Worm (Caenorhabditis elegans) whole organism, young adult: ENCODE data around the gene clec-231.

Experiments
- B0035.1 ChIP-seq: sonication (generic microtip); optimal IDR thresholded peaks from 2 replicates; lab custom pipeline; 2016; ENCODE audit warnings: missing genetic modification characterization, mild to moderate bottlenecking, missing compliant biosample characterization, missing genotype, missing genetic modification reagents
- D2030.7 ChIP-seq: fragments of 200-800 bp; sonication (Bioruptor generic); IDR thresholded peaks from 2 replicates; pipeline ENCODE4 v1.3.6; 2022; ENCODE audit warnings: missing genetic modification reagents, missing genetic modification characterization, missing compliant biosample characterization
- F23B12.7 ChIP-seq: sonication (generic microtip); optimal IDR thresholded peaks from 2 replicates; lab custom pipeline; 2017; ENCODE audit warnings: missing genetic modification characterization, mild to moderate bottlenecking, missing compliant biosample characterization, antibody characterized with exemption, moderate library complexity; ENCODE audit not compliant: insufficient read depth
- F49E8.2 ChIP-seq: sonication (generic microtip); optimal IDR thresholded peaks from 3 replicates; lab custom pipeline; 2017; ENCODE audit warnings: missing genetic modification characterization, mild to moderate bottlenecking, missing compliant biosample characterization, antibody characterized with exemption, moderate library complexity; ENCODE audit not compliant: insufficient read depth
- K12H6.12 ChIP-seq: fragments of 200-800 bp; sonication (Bioruptor generic); optimal IDR thresholded peaks from 2 replicates; lab custom pipeline; 2018; ENCODE audit warnings: mild to moderate bottlenecking, missing genetic modification characterization, missing compliant biosample characterization
- Y53G8AR.9 ChIP-seq: fragments of 200-800 bp; sonication (Bioruptor generic); conservative IDR thresholded peaks from 2 replicates; pipeline ENCODE4 v1.3.6; 2022; ENCODE audit warnings: missing genetic modification reagents, missing genetic modification characterization, missing compliant biosample characterization
- Y56A3A.18 ChIP-seq: fragments of 200-800 bp; sonication (Bioruptor generic); IDR thresholded peaks from 2 replicates; pipeline ENCODE4 v1.3.6; 2022; ENCODE audit warnings: missing genetic modification reagents, missing genetic modification characterization, missing compliant biosample characterization
- ama-1 ChIP-seq, 3 experiments: fragments of 150-350 bp in 1 of 3; sonication (generic microtip) in 2 of 3; optimal IDR thresholded peaks; 2 replicates each; lab custom pipeline; 2014 to 2018; ENCODE audit warnings: missing biosample characterization in 2 of 3, missing genetic modification characterization in 2 of 3, missing genetic modification reagents in 2 of 3
- aptf-2 ChIP-seq: fragments of 200-800 bp; sonication (Bioruptor generic); conservative IDR thresholded peaks from 2 replicates; pipeline ENCODE4 v1.3.6; 2022; ENCODE audit warnings: missing genetic modification reagents, missing genetic modification characterization, missing compliant biosample characterization
- aptf-3 ChIP-seq: fragments of 200-800 bp; sonication (Bioruptor generic); IDR thresholded peaks from 2 replicates; pipeline ENCODE4 v1.3.6; 2022; ENCODE audit warnings: missing genetic modification characterization, missing compliant biosample characterization
- atf-7 ChIP-seq: sonication (generic microtip); optimal IDR thresholded peaks from 2 replicates; lab custom pipeline; 2017; ENCODE audit warnings: mild to moderate bottlenecking, missing genetic modification characterization, missing compliant biosample characterization
- athp-1 ChIP-seq: sonication (generic microtip); optimal IDR thresholded peaks from 2 replicates; lab custom pipeline; 2017; ENCODE audit warnings: mild to moderate bottlenecking, missing genetic modification characterization, missing compliant biosample characterization
- ccch-3 ChIP-seq: fragments of 200-800 bp; sonication (Bioruptor generic); optimal IDR thresholded peaks from 2 replicates; lab custom pipeline; 2018; ENCODE audit warnings: mild to moderate bottlenecking, missing genetic modification characterization, missing compliant biosample characterization
- cebp-1 ChIP-seq, 2 experiments: fragments of 200-800 bp in 1 of 2; sonication (Bioruptor generic) in 1 of 2; sonication (generic microtip) in 1 of 2; IDR thresholded peaks in 1 of 2; optimal IDR thresholded peaks in 1 of 2; 2 replicates each; pipeline versions ENCODE4 v1.3.6 to Lab custom; 2017 to 2022; ENCODE audit warnings: missing compliant biosample characterization in 2 of 2, missing genetic modification characterization in 2 of 2, mild to moderate bottlenecking in 1 of 2, missing genetic modification reagents in 1 of 2, moderate library complexity in 1 of 2
- ceh-100 ChIP-seq: fragments of 200-800 bp; sonication (Bioruptor generic); IDR thresholded peaks from 2 replicates; pipeline ENCODE4 v1.3.6; 2022; ENCODE audit warnings: missing genetic modification reagents, missing genetic modification characterization, missing compliant biosample characterization
- ceh-58 ChIP-seq: fragments of 200-800 bp; sonication (Bioruptor generic); IDR thresholded peaks from 2 replicates; pipeline ENCODE4 v1.3.6; 2022; ENCODE audit warnings: missing genetic modification characterization, missing compliant biosample characterization
- ceh-91 ChIP-seq: fragments of 200-800 bp; sonication (Bioruptor generic); IDR thresholded peaks from 2 replicates; pipeline ENCODE4 v1.3.6; 2022; ENCODE audit warnings: missing genetic modification reagents, missing genetic modification characterization, missing compliant biosample characterization
- dpff-1 ChIP-seq: sonication (generic microtip); optimal IDR thresholded peaks from 2 replicates; lab custom pipeline; 2017; ENCODE audit warnings: mild to moderate bottlenecking, missing genetic modification characterization, missing compliant biosample characterization
- dpl-1 ChIP-seq: fragments of 150-350 bp; optimal IDR thresholded peaks from 2 replicates; lab custom pipeline; 2014; ENCODE audit warnings: missing biosample characterization, missing genetic modification reagents, missing genetic modification characterization
- egl-44 ChIP-seq: fragments of 200-800 bp; sonication (Bioruptor generic); IDR thresholded peaks from 2 replicates; pipeline ENCODE4 v1.3.6; 2022; ENCODE audit warnings: missing genetic modification reagents, missing genetic modification characterization, missing compliant biosample characterization
- ekl-4 ChIP-seq: fragments of 200-800 bp; sonication (Bioruptor generic); IDR thresholded peaks from 2 replicates; pipeline ENCODE4 v1.3.6; 2022; ENCODE audit warnings: missing genetic modification reagents, missing genetic modification characterization, missing compliant biosample characterization
- fkh-3 ChIP-seq: sonication (generic microtip); optimal IDR thresholded peaks from 2 replicates; lab custom pipeline; 2016; ENCODE audit warnings: mild to moderate bottlenecking, missing genetic modification characterization, missing compliant biosample characterization
- hmg-20 ChIP-seq: fragments of 200-800 bp; sonication (Bioruptor generic); IDR thresholded peaks from 2 replicates; pipeline ENCODE4 v1.3.6; 2022; ENCODE audit warnings: missing genetic modification reagents, missing genetic modification characterization, missing compliant biosample characterization
- lag-1 ChIP-seq: fragments of 200-800 bp; sonication (Bioruptor generic); IDR thresholded peaks from 2 replicates; pipeline ENCODE4 v1.3.6; 2022; ENCODE audit warnings: missing genetic modification reagents, missing genetic modification characterization, missing compliant biosample characterization
- let-607 ChIP-seq, 2 experiments: fragments of 200-800 bp in 1 of 2; sonication (Bioruptor generic) in 1 of 2; sonication (generic microtip) in 1 of 2; optimal IDR thresholded peaks; 2 replicates each; lab custom pipeline; 2016 to 2018; ENCODE audit warnings: mild to moderate bottlenecking in 2 of 2, missing compliant biosample characterization in 2 of 2, missing genetic modification characterization in 2 of 2, moderate library complexity in 2 of 2, missing genotype in 1 of 2
- lin-40 ChIP-seq: sonication (generic microtip); optimal IDR thresholded peaks from 2 replicates; lab custom pipeline; 2016; ENCODE audit warnings: missing genetic modification characterization, mild to moderate bottlenecking, missing compliant biosample characterization, missing genotype, missing genetic modification reagents
- mxl-1 ChIP-seq: sonication (generic microtip); optimal IDR thresholded peaks from 2 replicates; lab custom pipeline; 2016; ENCODE audit warnings: missing genetic modification characterization, missing compliant biosample characterization
- nfya-1 ChIP-seq: sonication (generic microtip); optimal IDR thresholded peaks from 2 replicates; lab custom pipeline; 2017; ENCODE audit warnings: antibody characterized with exemption, missing compliant biosample characterization, missing genetic modification characterization, borderline replicate concordance; ENCODE audit not compliant: insufficient read depth
- nfya-2 ChIP-seq: fragments of 200-800 bp; sonication (Bioruptor generic); IDR thresholded peaks from 2 replicates; pipeline ENCODE4 v1.3.6; 2022; ENCODE audit warnings: missing genetic modification reagents, missing genetic modification characterization, missing compliant biosample characterization
- nhr-120 ChIP-seq: fragments of 200-800 bp; sonication (Bioruptor generic); IDR thresholded peaks from 2 replicates; pipeline ENCODE4 v1.3.6; 2022; ENCODE audit warnings: missing genetic modification characterization, missing compliant biosample characterization
- nhr-27 ChIP-seq: fragments of 200-800 bp; sonication (Bioruptor generic); optimal IDR thresholded peaks from 2 replicates; lab custom pipeline; 2018; ENCODE audit warnings: mild to moderate bottlenecking, missing genetic modification characterization, moderate library complexity, missing compliant biosample characterization
- nhr-80 ChIP-seq: sonication (generic microtip); optimal IDR thresholded peaks from 2 replicates; lab custom pipeline; 2016; ENCODE audit warnings: missing genetic modification characterization, missing compliant biosample characterization
- rcor-1 ChIP-seq: fragments of 200-800 bp; sonication (Bioruptor generic); IDR thresholded peaks from 2 replicates; pipeline ENCODE4 v1.3.6; 2022; ENCODE audit warnings: missing genetic modification reagents, missing genetic modification characterization, missing compliant biosample characterization
- rpc-1 ChIP-seq, 2 experiments: fragments of 150-350 bp in 1 of 2; sonication (generic microtip) in 1 of 2; optimal IDR thresholded peaks; 2 replicates each; lab custom pipeline; 2014 to 2018; ENCODE audit warnings: missing biosample characterization in 1 of 2, missing genetic modification characterization in 1 of 2, missing genetic modification reagents in 1 of 2, missing genotype in 1 of 2
- sea-2 ChIP-seq: fragments of 200-800 bp; sonication (Bioruptor generic); IDR thresholded peaks from 2 replicates; pipeline ENCODE4 v1.3.6; 2022; ENCODE audit warnings: missing genetic modification characterization, missing compliant biosample characterization
- snpc-1.3 ChIP-seq: sonication (generic microtip); optimal IDR thresholded peaks from 2 replicates; lab custom pipeline; 2017; ENCODE audit warnings: missing genetic modification characterization, mild to moderate bottlenecking, missing compliant biosample characterization, antibody characterized with exemption, moderate library complexity, missing genotype, missing genetic modification reagents; ENCODE audit not compliant: insufficient read depth
- unc-62 ChIP-seq: fragments of 150-350 bp; optimal IDR thresholded peaks from 2 replicates; lab custom pipeline; 2014; ENCODE audit warnings: missing biosample characterization, missing genetic modification reagents, missing genetic modification characterization
- ztf-18 ChIP-seq: sonication (generic microtip); optimal IDR thresholded peaks from 2 replicates; lab custom pipeline; 2016; ENCODE audit warnings: missing genotype, mild to moderate bottlenecking, missing genetic modification characterization, missing compliant biosample characterization

Gene clec-231

ce11 chrV:15379817-15380216, 29.3 kb upstream of the clec-231 start, which contains the start of gene srh-251 (continued):
- TF ChIP-seq lag-1 (GFP tag; lab: Robert Waterston, UW) (no peak), B0035.1 (tag; lab: Kevin White, UChicago) (no peak), nhr-80 (tag; lab: Kevin White, UChicago) (no peak)

- TF ChIP-seq ceh-100 (GFP tag; lab: Robert Waterston, UW) (no peak), ama-1 (optimal IDR thresholded peaks at IDR 0.05; lab: Kevin White, UChicago) (no peak), ama-1 (GFP tag; optimal IDR thresholded peaks at IDR 0.05; lab: Kevin White, UChicago) (no peak), D2030.7 (GFP tag; lab: Robert Waterston, UW) (no peak), nfya-1 (no peak), hmg-20 (no peak), nfya-2 (no peak), dpl-1 (no peak), snpc-1.3 (tag; lab: Kevin White, UChicago) (no peak), athp-1 (no peak), F49E8.2 (no peak), nhr-120 (GFP tag; lab: Robert Waterston, UW) (no peak), cebp-1 (GFP tag; IDR thresholded peaks at IDR 0.05; lab: Robert Waterston, UW) (no peak), cebp-1 (tag; optimal IDR thresholded peaks at IDR 0.05; lab: Kevin White, UChicago) (no peak), egl-44 (no peak), mxl-1 (no peak), ceh-91 (GFP tag; lab: Robert Waterston, UW) (no peak), ekl-4 (no peak), K12H6.12 (tag; lab: Kevin White, UChicago) (no peak), rpc-1 (optimal IDR thresholded peaks at IDR 0.05; lab: Kevin White, UChicago) (no peak), rpc-1 (tag; optimal IDR thresholded peaks at IDR 0.05; lab: Kevin White, UChicago) (no peak), sea-2 (GFP tag; lab: Robert Waterston, UW) (no peak), dpff-1 (tag; lab: Kevin White, UChicago) (no peak)
Measured at ce11 chrV:15377903-15378302, 27.4 kb upstream of the clec-231 start, which contains the start of gene srh-122. Gene srh-122 (minus strand): TSS chrV:15378003.

- TF ChIP-seq ceh-58 (GFP tag; lab: Robert Waterston, UW) (no peak), atf-7 (no peak), Y53G8AR.9 (GFP tag; lab: Robert Waterston, UW) (no peak), ztf-18 (tag; lab: Kevin White, UChicago) (no peak), aptf-3 (GFP tag; lab: Robert Waterston, UW) (no peak), Y56A3A.18 (GFP tag; lab: Robert Waterston, UW) (no peak)
Measured at ce11 chrV:15376223-15376622, 25.7 kb upstream of the clec-231 start, which contains the start of gene srh-52. Gene srh-52 (minus strand): TSS chrV:15376323.

ce11 chrV:15369707-15370106, 19.2 kb upstream of the clec-231 start, which contains the start of gene nhr-269:
Gene nhr-269 (minus strand): TSS chrV:15369807.
- TF ChIP-seq unc-62 (GFP tag; lab: Kevin White, UChicago) (no peak), nhr-27 (tag; lab: Kevin White, UChicago) (no peak), nhr-120 (GFP tag; lab: Robert Waterston, UW) (no peak), D2030.7 (GFP tag; lab: Robert Waterston, UW) (no peak), fkh-3 (tag; lab: Kevin White, UChicago) (no peak), ccch-3 (GFP tag; lab: Kevin White, UChicago) (no peak), let-607 (tag; optimal IDR thresholded peaks at IDR 0.05; lab: Kevin White, UChicago) (no peak), lin-40 (tag; lab: Kevin White, UChicago) (no peak), F23B12.7 (tag; lab: Kevin White, UChicago) (no peak), rcor-1 (GFP tag; lab: Robert Waterston, UW) (no peak), aptf-2 (GFP tag; lab: Robert Waterston, UW) (no peak)
